Worm (Caenorhabditis elegans): ENCODE measurements around the gene D2063.1.

DNA sequence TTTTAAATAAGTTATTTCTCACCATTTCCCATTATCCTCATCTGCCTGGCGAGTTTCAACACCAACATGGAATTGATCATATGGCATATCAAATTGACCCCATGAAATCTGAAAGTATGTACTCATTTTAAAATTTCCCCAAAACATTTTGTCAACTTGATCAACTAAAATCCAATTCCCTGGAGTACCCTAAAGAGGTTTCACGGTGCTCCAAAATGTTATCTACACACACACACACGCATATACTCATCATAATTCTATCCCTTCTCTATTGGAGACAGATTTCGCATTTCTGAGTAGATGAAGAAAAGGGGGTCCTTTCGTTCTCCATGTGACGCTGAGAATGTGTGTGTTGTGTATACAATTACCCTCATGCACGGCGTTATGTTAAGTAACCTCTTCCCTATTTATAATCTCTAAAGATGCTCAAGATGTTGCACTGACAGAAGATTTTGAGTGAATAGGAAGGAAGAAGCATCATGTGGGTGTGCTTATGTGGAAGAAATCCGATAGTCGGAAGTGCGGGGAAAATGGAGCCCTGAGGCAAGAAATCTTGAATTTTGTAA is 29.2 kb downstream of the D2063.1 start:
- TF ChIP-seq nhr-11 (tag; optimal IDR thresholded peaks at IDR 0.05) (no peak), sma-3 (GFP tag; optimal IDR thresholded peaks at IDR 0.05) (no peak), lsy-2 (tag; optimal IDR thresholded peaks at IDR 0.05) (no peak), unc-39 (tag; optimal IDR thresholded peaks at IDR 0.05) (no peak), egl-27 (tag; optimal IDR thresholded peaks at IDR 0.05) (no peak), dmd-4 (tag; optimal IDR thresholded peaks at IDR 0.05) (no peak), ztf-11 (tag; optimal IDR thresholded peaks at IDR 0.05) (no peak), ZK546.5 (tag; optimal IDR thresholded peaks at IDR 0.05) (no peak), ceh-82 (tag; optimal IDR thresholded peaks at IDR 0.05) (no peak), nhr-25 (tag; optimal IDR thresholded peaks at IDR 0.05) (no peak)
